Worm (Caenorhabditis elegans) whole organism, late embryonic: Measurements from ENCODE around the gene F23F12.3.

Experiments
- che-1 ChIP-seq: sonication (generic microtip); optimal IDR thresholded peaks from 2 replicates; lab custom pipeline; 2016; ENCODE audit warnings: mild to moderate bottlenecking, missing genetic modification characterization, missing compliant biosample characterization
- elt-4 ChIP-seq: sonication (generic microtip); optimal IDR thresholded peaks from 2 replicates; lab custom pipeline; 2016; ENCODE audit warnings: missing genetic modification characterization, missing compliant biosample characterization
- hlh-15 ChIP-seq: sonication (generic microtip); optimal IDR thresholded peaks from 2 replicates; lab custom pipeline; 2016; ENCODE audit warnings: missing genetic modification characterization, missing compliant biosample characterization
- hlh-6 ChIP-seq: sonication (generic microtip); optimal IDR thresholded peaks from 2 replicates; lab custom pipeline; 2016; ENCODE audit warnings: missing genotype, missing genetic modification characterization, missing compliant biosample characterization
- sdc-2 ChIP-seq: sonication (generic microtip); optimal IDR thresholded peaks from 2 replicates; lab custom pipeline; 2016; ENCODE audit warnings: missing genotype, missing genetic modification characterization, missing compliant biosample characterization
- sox-2 ChIP-seq: fragments of 200-800 bp; sonication (Bioruptor generic); IDR thresholded peaks from 2 replicates; pipeline ENCODE4 v1.3.6; 2022; ENCODE audit warnings: missing genetic modification reagents, missing genetic modification characterization, missing compliant biosample characterization
- unc-55 ChIP-seq: sonication (generic microtip); optimal IDR thresholded peaks from 2 replicates; lab custom pipeline; 2017; ENCODE audit warnings: missing biosample characterization, missing genetic modification reagents, missing genetic modification characterization

ce11 chrIII:6482918-6483317, 17.4 kb upstream of the F23F12.3 start, which contains the start of gene chtb-2:
- TF ChIP-seq che-1 (tag; lab: Kevin White, UChicago) (no peak), unc-55 (GFP tag; lab: Kevin White, UChicago) (no peak), hlh-6 (no peak), elt-4 (tag; lab: Kevin White, UChicago) (no peak), sox-2 (GFP tag; lab: Robert Waterston, UW) (no peak), hlh-15 (tag; lab: Kevin White, UChicago) (no peak), sdc-2 (tag; lab: Kevin White, UChicago) (no peak)
